Fruit fly (Drosophila melanogaster) whole organism, embryonic: ENCODE measurements around the gene CG3123.

Experiments used
- Adf1 ChIP-seq: fragments of 200-800 bp; sonication (Bioruptor generic); IDR thresholded peaks from 2 replicates; pipeline ENCODE4 v1.3.6; 2022; ENCODE audit warnings: missing biosample characterization, missing genetic modification characterization
- Blimp-1 ChIP-seq: fragments of 200-800 bp; sonication (Bioruptor generic); optimal IDR thresholded peaks from 3 replicates; lab custom pipeline; 2018; ENCODE audit warnings: missing biosample characterization, missing genetic modification characterization, mild to moderate bottlenecking, moderate library complexity, missing genetic modification reagents
- Bteb2 ChIP-seq: fragments of 200-800 bp; sonication (Bioruptor generic); optimal IDR thresholded peaks from 2 replicates; lab custom pipeline; 2016; ENCODE audit warnings: missing biosample characterization, missing genetic modification characterization
- CG1024 ChIP-seq: fragments of 200-800 bp; sonication (Bioruptor generic); IDR thresholded peaks from 2 replicates; pipeline ENCODE4 v1.3.6; 2022; ENCODE audit warnings: missing biosample characterization, missing genetic modification characterization
- CG11247 ChIP-seq: fragments of 200-800 bp; sonication (Bioruptor generic); IDR thresholded peaks from 2 replicates; pipeline ENCODE4 v1.3.6; 2022; ENCODE audit warnings: missing biosample characterization, missing genetic modification characterization
- CG12744 ChIP-seq: fragments of 200-800 bp; sonication (Bioruptor generic); optimal IDR thresholded peaks from 2 replicates; lab custom pipeline; 2016; ENCODE audit warnings: missing biosample characterization, missing genetic modification characterization
- CG13296 ChIP-seq: fragments of 200-800 bp; sonication (Bioruptor generic); optimal IDR thresholded peaks from 3 replicates; lab custom pipeline; 2018; ENCODE audit warnings: missing biosample characterization, mild to moderate bottlenecking, missing genetic modification characterization
- CG13624 ChIP-seq: fragments of 200-800 bp; sonication (Bioruptor generic); optimal IDR thresholded peaks from 2 replicates; lab custom pipeline; 2016; ENCODE audit warnings: missing biosample characterization, missing genetic modification characterization
- CG15073 ChIP-seq: fragments of 200-800 bp; sonication (Bioruptor generic); optimal IDR thresholded peaks from 2 replicates; lab custom pipeline; 2016; ENCODE audit warnings: missing biosample characterization, missing genetic modification characterization
- CG15696 ChIP-seq: fragments of 200-800 bp; sonication (Bioruptor generic); optimal IDR thresholded peaks from 2 replicates; lab custom pipeline; 2019; ENCODE audit warnings: missing biosample characterization, mild to moderate bottlenecking, missing genetic modification characterization, moderate library complexity
- CG16813 ChIP-seq: fragments of 200-800 bp; sonication (Bioruptor generic); IDR thresholded peaks from 3 replicates; pipeline ENCODE4 v1.3.6; 2022; ENCODE audit warnings: missing biosample characterization, missing genetic modification characterization; ENCODE audit not compliant: partially characterized antibody
- CG18764 ChIP-seq: fragments of 200-800 bp; sonication (Bioruptor generic); optimal IDR thresholded peaks from 3 replicates; lab custom pipeline; 2016; ENCODE audit warnings: missing biosample characterization, missing genetic modification characterization
- CG2202 ChIP-seq: fragments of 200-800 bp; sonication (Bioruptor generic); optimal IDR thresholded peaks from 2 replicates; lab custom pipeline; 2018; ENCODE audit warnings: missing biosample characterization, mild to moderate bottlenecking, missing genetic modification characterization
- CG30403 ChIP-seq: fragments of 200-800 bp; sonication (Bioruptor generic); optimal IDR thresholded peaks from 3 replicates; lab custom pipeline; 2016; ENCODE audit warnings: missing biosample characterization, missing genetic modification characterization
- CG32532 ChIP-seq: fragments of 200-800 bp; sonication (Bioruptor generic); IDR thresholded peaks from 2 replicates; pipeline ENCODE4 v1.3.6; 2022; ENCODE audit warnings: missing biosample characterization, missing genetic modification characterization
- CG34224 ChIP-seq: fragments of 200-800 bp; sonication (Bioruptor generic); IDR thresholded peaks from 3 replicates; pipeline ENCODE4 v1.3.6; 2022; ENCODE audit warnings: missing biosample characterization, missing genetic modification characterization; ENCODE audit not compliant: partially characterized antibody
- CG4854 ChIP-seq: fragments of 200-800 bp; sonication (Bioruptor generic); optimal IDR thresholded peaks from 2 replicates; lab custom pipeline; 2016; ENCODE audit warnings: missing biosample characterization, missing genetic modification characterization, inconsistent platforms
- CG7372 ChIP-seq: fragments of 200-800 bp; sonication (Bioruptor generic); IDR thresholded peaks from 2 replicates; pipeline ENCODE4 v1.3.6; 2022; ENCODE audit warnings: missing biosample characterization, missing genetic modification characterization
- CG7556 ChIP-seq: fragments of 200-800 bp; sonication (Bioruptor generic); optimal IDR thresholded peaks from 2 replicates; lab custom pipeline; 2017; ENCODE audit warnings: missing biosample characterization, mild to moderate bottlenecking, missing genetic modification characterization
- CG7745 ChIP-seq: fragments of 200-800 bp; sonication (Bioruptor generic); optimal IDR thresholded peaks from 2 replicates; lab custom pipeline; 2018; ENCODE audit warnings: missing biosample characterization, mild to moderate bottlenecking, missing genetic modification characterization, moderate library complexity
- CG7786 ChIP-seq: fragments of 200-800 bp; sonication (Bioruptor generic); optimal IDR thresholded peaks from 2 replicates; lab custom pipeline; 2016; ENCODE audit warnings: missing biosample characterization, missing genetic modification characterization
- CG7839 ChIP-seq: fragments of 200-800 bp; sonication (Bioruptor generic); optimal IDR thresholded peaks from 3 replicates; lab custom pipeline; 2018; ENCODE audit warnings: missing biosample characterization, mild to moderate bottlenecking, missing genetic modification characterization, moderate library complexity
- CG7963 ChIP-seq: fragments of 200-800 bp; sonication (Bioruptor generic); IDR thresholded peaks from 3 replicates; pipeline ENCODE4 v1.3.6; 2022; ENCODE audit warnings: missing biosample characterization, missing genetic modification characterization; ENCODE audit not compliant: partially characterized antibody
- Dbx ChIP-seq: fragments of 200-800 bp; sonication (Bioruptor generic); IDR thresholded peaks from 3 replicates; pipeline ENCODE4 v1.3.6; 2022; ENCODE audit warnings: missing biosample characterization, missing genetic modification characterization
- Hr78 ChIP-seq, 2 experiments: fragments of 200-800 bp in 1 of 2; fragments of >200 bp in 1 of 2; sonication (Bioruptor generic) in 1 of 2; optimal IDR thresholded peaks; 2 replicates each; lab custom pipeline; 2017 to 2019; ENCODE audit warnings: missing biosample characterization in 2 of 2, missing genetic modification characterization in 2 of 2, mild to moderate bottlenecking in 1 of 2, moderate library complexity in 1 of 2
- Mad ChIP-seq: fragments of 200-800 bp; sonication (Bioruptor generic); optimal IDR thresholded peaks from 2 replicates; lab custom pipeline; 2016; ENCODE audit warnings: missing biosample characterization, missing genetic modification characterization
- PHDP ChIP-seq: fragments of 200-800 bp; sonication (Bioruptor generic); optimal IDR thresholded peaks from 3 replicates; lab custom pipeline; 2018; ENCODE audit warnings: missing biosample characterization, mild to moderate bottlenecking, missing genetic modification characterization, moderate library complexity
- Ravus ChIP-seq: fragments of 200-800 bp; sonication (Bioruptor generic); IDR thresholded peaks from 2 replicates; pipeline ENCODE4 v1.3.6; 2022; ENCODE audit warnings: missing biosample characterization, missing genetic modification characterization
- Stat92E ChIP-seq, 3 experiments: fragments of >200 bp in 2 of 3; fragments of 200-800 bp in 1 of 3; sonication (Bioruptor generic) in 1 of 3; optimal IDR thresholded peaks; 2 replicates each; lab custom pipeline; 2017 to 2019; ENCODE audit warnings: missing biosample characterization in 3 of 3, missing genetic modification characterization in 3 of 3, mild to moderate bottlenecking in 1 of 3, moderate library complexity in 1 of 3
- btn ChIP-seq: fragments of 200-800 bp; sonication (Bioruptor generic); optimal IDR thresholded peaks from 2 replicates; lab custom pipeline; 2016; ENCODE audit warnings: missing biosample characterization, missing genetic modification characterization
- gcm ChIP-seq: fragments of 200-800 bp; sonication (Bioruptor generic); optimal IDR thresholded peaks from 2 replicates; lab custom pipeline; 2019; ENCODE audit warnings: missing biosample characterization, mild to moderate bottlenecking, missing genetic modification characterization, moderate library complexity
- insv ChIP-seq, 2 experiments: fragments of 200-800 bp; sonication (Bioruptor generic); optimal IDR thresholded peaks; 3 replicates each; lab custom pipeline; 2016 to 2018; ENCODE audit warnings: missing biosample characterization in 2 of 2, missing genetic modification characterization in 2 of 2
- kah ChIP-seq: fragments of 200-800 bp; sonication (Bioruptor generic); optimal IDR thresholded peaks from 2 replicates; lab custom pipeline; 2018; ENCODE audit warnings: missing biosample characterization, mild to moderate bottlenecking, missing genetic modification characterization
- lbe ChIP-seq: fragments of 200-800 bp; sonication (Bioruptor generic); optimal IDR thresholded peaks from 2 replicates; lab custom pipeline; 2016; ENCODE audit warnings: missing biosample characterization, mild to moderate bottlenecking, missing genetic modification characterization
- luna ChIP-seq: fragments of 200-800 bp; sonication (Bioruptor generic); optimal IDR thresholded peaks from 2 replicates; lab custom pipeline; 2016; ENCODE audit warnings: missing biosample characterization, missing genetic modification characterization
- nau ChIP-seq: fragments of 200-800 bp; sonication (Bioruptor generic); optimal IDR thresholded peaks from 3 replicates; lab custom pipeline; 2017; ENCODE audit warnings: missing biosample characterization, mild to moderate bottlenecking, missing genetic modification characterization, missing genetic modification reagents
- nom ChIP-seq: fragments of 200-800 bp; sonication (Bioruptor generic); optimal IDR thresholded peaks from 2 replicates; lab custom pipeline; 2017; ENCODE audit warnings: missing biosample characterization, missing genetic modification characterization, mild to moderate bottlenecking, moderate library complexity, missing genetic modification reagents
- oc ChIP-seq: fragments of 200-800 bp; sonication (Bioruptor generic); optimal IDR thresholded peaks from 2 replicates; lab custom pipeline; 2018; ENCODE audit warnings: missing biosample characterization, mild to moderate bottlenecking, missing genetic modification characterization, moderate library complexity
- pan ChIP-seq, 4 experiments: fragments of >200 bp in 3 of 4; fragments of 200-800 bp in 1 of 4; sonication (Bioruptor generic) in 1 of 4; optimal IDR thresholded peaks in 3 of 4; IDR thresholded peaks in 1 of 4; 2 replicates each; pipeline versions ENCODE4 v1.3.6 to Lab custom; 2017 to 2022; ENCODE audit warnings: missing biosample characterization in 2 of 4, missing genetic modification characterization in 2 of 4, mixed read lengths in 1 of 4
- pzg ChIP-seq: fragments of 200-800 bp; sonication (Bioruptor generic); optimal IDR thresholded peaks from 3 replicates; lab custom pipeline; 2018; ENCODE audit warnings: missing biosample characterization, mild to moderate bottlenecking, missing genetic modification characterization, moderate library complexity
- sd ChIP-seq: fragments of 200-800 bp; sonication (Bioruptor generic); optimal IDR thresholded peaks from 3 replicates; lab custom pipeline; 2018; ENCODE audit warnings: missing biosample characterization, mild to moderate bottlenecking, missing genetic modification characterization, moderate library complexity
- sima ChIP-seq: fragments of 200-800 bp; sonication (Bioruptor generic); optimal IDR thresholded peaks from 2 replicates; lab custom pipeline; 2016; ENCODE audit warnings: missing biosample characterization, missing genetic modification characterization
- slou ChIP-seq: fragments of 200-800 bp; sonication (Bioruptor generic); optimal IDR thresholded peaks from 3 replicates; lab custom pipeline; 2016; ENCODE audit warnings: missing biosample characterization, missing genetic modification characterization
- sob ChIP-seq: fragments of 200-800 bp; sonication (Bioruptor generic); IDR thresholded peaks from 2 replicates; pipeline ENCODE4 v1.3.6; 2022; ENCODE audit warnings: missing biosample characterization, missing genetic modification characterization
- sug ChIP-seq: fragments of 200-800 bp; optimal IDR thresholded peaks from 2 replicates; lab custom pipeline; 2019; ENCODE audit warnings: missing biosample characterization, mild to moderate bottlenecking, missing genetic modification characterization, moderate library complexity
- twi ChIP-seq: fragments of 200-800 bp; optimal IDR thresholded peaks from 2 replicates; lab custom pipeline; 2019; ENCODE audit warnings: missing biosample characterization, mild to moderate bottlenecking, missing genetic modification characterization, moderate library complexity
- vfl ChIP-seq: fragments of 200-800 bp; sonication (Bioruptor generic); optimal IDR thresholded peaks from 2 replicates; lab custom pipeline; 2016; ENCODE audit warnings: missing biosample characterization, missing genetic modification characterization

CG3123 gene

DNA sequence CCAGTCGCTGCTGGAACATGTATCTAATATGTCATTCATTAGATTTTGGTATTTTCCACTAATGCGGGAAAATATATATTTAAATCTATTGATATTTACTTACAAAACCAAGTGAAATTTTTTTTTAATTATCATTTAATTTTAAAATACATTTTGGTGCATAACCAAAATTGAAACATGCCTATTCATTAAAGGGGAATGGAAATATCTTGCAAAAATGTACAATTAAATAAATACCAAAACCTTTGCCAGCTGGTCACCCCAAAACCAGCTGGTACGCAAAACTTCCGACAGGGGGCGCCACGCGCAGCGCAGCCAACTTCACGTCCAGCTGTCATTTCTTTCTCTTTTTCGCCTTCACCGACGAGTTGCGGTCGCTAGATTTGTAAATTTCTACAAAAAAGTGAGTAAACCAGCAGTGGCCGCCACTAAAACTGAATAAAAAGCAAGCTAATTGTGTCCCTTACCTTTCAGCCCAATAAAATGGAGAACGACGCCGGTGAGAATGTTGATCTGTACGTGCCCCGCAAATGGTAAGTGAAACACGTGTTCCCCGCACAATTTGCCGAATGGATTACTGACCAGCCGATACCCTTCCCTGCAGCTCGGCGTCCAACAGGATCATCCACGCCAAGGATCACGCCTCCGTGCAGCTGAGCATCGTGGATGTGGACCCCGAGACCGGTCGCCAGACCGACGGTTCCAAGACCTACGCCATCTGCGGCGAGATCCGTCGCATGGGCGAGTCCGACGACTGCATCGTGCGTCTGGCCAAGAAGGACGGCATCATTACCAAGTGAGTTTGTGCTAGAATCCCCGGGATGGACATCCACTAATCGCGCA lies 30.7 kb upstream of the CG3123 start, which contains the start of the genes CG3104 and RpS21 (continued):
- peak; percentile 90 for TF ChIP-seq pzg (GFP tag; lab: Kevin White, UChicago)
- no peak for TF ChIP-seq CG16813 (GFP tag; lab: Robert Waterston, UW)
- TF ChIP-seq CG13296 (GFP tag; lab: Kevin White, UChicago) = peak; percentile 84
- peak; percentile 95 for TF ChIP-seq CG11247 (GFP tag; lab: Robert Waterston, UW)
- TF ChIP-seq Hr78 (GFP tag; optimal IDR thresholded peaks at IDR 0.05; lab: Kevin White, UChicago) = no peak
- TF ChIP-seq Ravus (GFP tag; lab: Robert Waterston, UW) = peak; percentile 54
- peak; percentile 69 for TF ChIP-seq CG15696 (tag; lab: Kevin White, UChicago)
- TF ChIP-seq CG32532 (GFP tag; lab: Robert Waterston, UW) = peak; percentile 95
- peak; percentile 75 for TF ChIP-seq CG4854 (GFP tag; lab: Kevin White, UChicago)
- TF ChIP-seq lbe (GFP tag; lab: Kevin White, UChicago) = peak; percentile 58
- TF ChIP-seq gcm = peak; percentile 4
- peak; percentile 28 for TF ChIP-seq btn (GFP tag; lab: Kevin White, UChicago)
- TF ChIP-seq twi (tag; lab: Kevin White, UChicago) = peak; percentile 78
- TF ChIP-seq sd = peak; percentile 55
- TF ChIP-seq pan (optimal IDR thresholded peaks at IDR 0.05; lab: Kevin White, UChicago) = no peak
- TF ChIP-seq pan (GFP tag; optimal IDR thresholded peaks at IDR 0.05 in 1 of 2, IDR thresholded peaks at IDR 0.05 in 1 of 2) = peak in 1 of 2 experiments; percentile 85
- peak; percentile 77 for TF ChIP-seq CG7786 (GFP tag; lab: Kevin White, UChicago)
- TF ChIP-seq oc (tag; lab: Kevin White, UChicago) = peak; percentile 15
- peak; percentile 57 for TF ChIP-seq PHDP (tag; lab: Kevin White, UChicago)
- TF ChIP-seq Dbx (GFP tag; lab: Robert Waterston, UW) = peak; percentile 95
- peak; percentile 82 for TF ChIP-seq slou (GFP tag; lab: Kevin White, UChicago)
- peak; percentile 75 for TF ChIP-seq Bteb2 (GFP tag; lab: Kevin White, UChicago)
- peak; percentile 46 for TF ChIP-seq CG2202 (tag; lab: Kevin White, UChicago)
- peak; percentile 85 for TF ChIP-seq CG30403 (GFP tag; lab: Kevin White, UChicago)
- peak; percentile 82 for TF ChIP-seq CG18764 (GFP tag; lab: Kevin White, UChicago)
- TF ChIP-seq insv (GFP tag; optimal IDR thresholded peaks at IDR 0.05; lab: Kevin White, UChicago) = peak in 1 of 2 experiments; percentile 80
- peak; percentile 83 for TF ChIP-seq nom (GFP tag; lab: Kevin White, UChicago)
- TF ChIP-seq CG7745 (tag; lab: Kevin White, UChicago) = no peak
- TF ChIP-seq luna (GFP tag; lab: Kevin White, UChicago) = peak; percentile 50
- TF ChIP-seq Blimp-1 (GFP tag; lab: Kevin White, UChicago) = peak; percentile 48
- no peak; the same call in 2 of the 3 replicates for TF ChIP-seq CG34224 (GFP tag; lab: Robert Waterston, UW)
- peak; percentile 75 for TF ChIP-seq CG7839 (tag; lab: Kevin White, UChicago)
- TF ChIP-seq sima = no peak
- peak; percentile 86 for TF ChIP-seq CG13624
- TF ChIP-seq CG1024 = peak; percentile 92
- peak; percentile 94 for TF ChIP-seq sob (GFP tag; lab: Robert Waterston, UW)
- peak; percentile 88 for TF ChIP-seq CG7372 (GFP tag; lab: Robert Waterston, UW)
- TF ChIP-seq CG7556 = peak; percentile 67
- peak; percentile 60; the same call in 1 of the 2 replicates for TF ChIP-seq Adf1 (GFP tag; lab: Robert Waterston, UW)
- peak; percentile 75 for TF ChIP-seq nau (GFP tag; lab: Kevin White, UChicago)
- peak; percentile 12 for TF ChIP-seq vfl (GFP tag; lab: Kevin White, UChicago)
- TF ChIP-seq sug (tag; lab: Kevin White, UChicago) = peak; percentile 86
- no peak for TF ChIP-seq CG15073 (GFP tag; lab: Kevin White, UChicago)
- TF ChIP-seq Mad (GFP tag; lab: Kevin White, UChicago) = peak; percentile 87
- no peak for TF ChIP-seq CG7963 (GFP tag; lab: Robert Waterston, UW)
- peak in 1 of 3 experiments; percentile 72 for TF ChIP-seq Stat92E (GFP tag; optimal IDR thresholded peaks at IDR 0.05; lab: Kevin White, UChicago)
- peak; percentile 71 for TF ChIP-seq CG12744 (GFP tag; lab: Kevin White, UChicago)
- TF ChIP-seq kah (GFP tag; lab: Kevin White, UChicago) = peak; percentile 58
